Fruit fly (Drosophila melanogaster): Measurements from ENCODE around the gene exex.

dm6 chr3L:7934200-7934599 lies 13.8 kb upstream of the exex start:
- TF ChIP-seq caup (GFP tag; optimal IDR thresholded peaks at IDR 0.05; ENCODE audit: severe bottlenecking) (no peak), CG15011 (GFP tag; optimal IDR thresholded peaks at IDR 0.05) (no peak), MBD-R2 (GFP tag; IDR thresholded peaks at IDR 0.05) (no peak), CG17359 (tag; optimal IDR thresholded peaks at IDR 0.05) (no peak), CG12104 (GFP tag; optimal IDR thresholded peaks at IDR 0.05) (no peak), Asciz (GFP tag; optimal IDR thresholded peaks at IDR 0.05) (no peak), vnd (GFP tag; IDR thresholded peaks at IDR 0.05; ENCODE audit: partially characterized antibody) (no peak), CG9876 (GFP tag; optimal IDR thresholded peaks at IDR 0.05) (no peak), sens-2 (GFP tag; IDR thresholded peaks at IDR 0.05) (no peak), Ssrp (tag; optimal IDR thresholded peaks at IDR 0.05) (no peak)

Data from whole organism, embryonic.